Fruit fly (Drosophila melanogaster): ENCODE data around the gene CG34283.
A peak's percentile ranks its signal among the peaks of the same experiment; 100 is the strongest.

Gene CG34283

DNA sequence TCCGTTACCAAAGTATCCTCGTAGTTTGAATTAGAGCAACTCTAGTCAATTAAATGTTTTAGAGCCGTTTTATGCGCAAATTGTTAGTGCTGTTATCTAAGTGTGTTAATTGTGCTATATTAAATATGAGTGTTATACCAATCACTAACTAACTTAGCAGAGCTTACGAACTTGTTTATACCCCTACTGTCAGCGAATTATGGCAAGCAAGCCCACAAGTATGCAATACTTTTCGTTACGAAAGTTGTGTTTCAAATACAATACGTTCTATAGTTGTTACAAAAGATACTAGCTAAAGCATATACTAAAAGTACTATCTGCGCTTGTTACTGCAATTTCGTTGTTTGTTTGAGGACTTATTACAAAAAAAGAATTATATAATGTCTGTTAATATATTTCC, 8.9 kb upstream of the CG34283 start:
- TF ChIP-seq gl (tag; optimal IDR thresholded peaks at IDR 0.05) (no peak), CG12605 (GFP tag; IDR thresholded peaks at IDR 0.05) (no peak), Snoo (tag; optimal IDR thresholded peaks at IDR 0.05) (no peak), EcR (GFP tag; optimal IDR thresholded peaks at IDR 0.05) (no peak), fd96Ca (GFP tag; IDR thresholded peaks at IDR 0.05) (no peak), rn (GFP tag; IDR thresholded peaks at IDR 0.05) (no peak), Pif1B (GFP tag; optimal IDR thresholded peaks at IDR 0.05) (no peak), CG17806 (tag; optimal IDR thresholded peaks at IDR 0.05) (no peak), CG4496 (GFP tag; IDR thresholded peaks at IDR 0.05) (no peak), CG10348 (GFP tag; IDR thresholded peaks at IDR 0.05) (no peak), CG15710 (tag; optimal IDR thresholded peaks at IDR 0.05) (no peak), CG8301 (tag; optimal IDR thresholded peaks at IDR 0.05) (no peak), CG9948 (tag; optimal IDR thresholded peaks at IDR 0.05) (no peak), Ets98B (GFP tag; IDR thresholded peaks at IDR 0.05) (no peak), CG8159 (tag; optimal IDR thresholded peaks at IDR 0.05) (no peak), CG34367 (tag; optimal IDR thresholded peaks at IDR 0.05) (no peak)

DNA sequence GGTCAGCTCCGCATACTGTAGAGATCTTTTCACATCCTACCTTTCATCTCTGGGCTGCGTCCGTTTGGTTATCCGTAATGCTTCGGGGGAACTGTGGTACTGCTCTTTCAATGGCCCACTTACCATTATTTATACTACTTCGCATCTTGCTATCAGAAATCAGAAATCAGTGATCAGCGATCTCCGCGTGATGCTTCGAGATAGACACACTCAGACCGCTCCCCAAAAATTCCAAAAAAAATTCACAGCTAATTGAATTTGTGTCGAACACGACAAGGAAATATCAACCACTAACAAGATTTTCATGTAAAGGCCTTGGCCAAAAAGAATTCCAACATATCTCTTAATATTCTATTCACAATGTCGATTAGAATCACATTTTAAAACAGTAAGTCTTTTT, 6.0 kb upstream of the CG34283 start, which contains the start of gene CG7715:
TSS of gene CG7715 (minus strand) at position 101 of the 400 bp plus-strand sequence.
- TF ChIP-seq CG17806 (tag; optimal IDR thresholded peaks at IDR 0.05) (no peak), D1 (tag; optimal IDR thresholded peaks at IDR 0.05) (no peak), gl (tag; optimal IDR thresholded peaks at IDR 0.05) (no peak), CG14655 (GFP tag; optimal IDR thresholded peaks at IDR 0.05) (no peak)

DNA sequence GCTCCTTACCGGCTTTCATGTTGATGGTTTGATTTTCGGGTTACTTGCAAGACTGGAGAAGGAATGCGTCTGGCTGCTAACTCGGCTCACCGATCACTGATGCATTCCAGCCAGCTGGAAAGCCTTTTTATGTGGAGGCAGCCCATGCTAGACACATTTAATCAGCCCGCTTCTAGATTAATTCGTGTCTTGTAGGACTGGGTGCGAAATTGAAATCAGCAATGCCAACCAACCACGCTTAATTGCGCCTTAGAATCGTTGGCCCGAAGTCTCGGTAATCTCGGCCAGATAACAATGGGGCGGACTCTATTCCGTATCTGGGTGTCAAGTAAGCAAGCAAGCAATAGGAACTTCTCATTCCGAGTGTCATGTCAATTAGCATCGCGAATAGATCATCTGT, 3.9 kb upstream of the CG34283 start, which contains the start of gene CG7714:
TSS of gene CG7714 (minus strand) at position 101 of the 400 bp plus-strand sequence.
- TF ChIP-seq CG4496 (GFP tag; IDR thresholded peaks at IDR 0.05): no peak

DNA sequence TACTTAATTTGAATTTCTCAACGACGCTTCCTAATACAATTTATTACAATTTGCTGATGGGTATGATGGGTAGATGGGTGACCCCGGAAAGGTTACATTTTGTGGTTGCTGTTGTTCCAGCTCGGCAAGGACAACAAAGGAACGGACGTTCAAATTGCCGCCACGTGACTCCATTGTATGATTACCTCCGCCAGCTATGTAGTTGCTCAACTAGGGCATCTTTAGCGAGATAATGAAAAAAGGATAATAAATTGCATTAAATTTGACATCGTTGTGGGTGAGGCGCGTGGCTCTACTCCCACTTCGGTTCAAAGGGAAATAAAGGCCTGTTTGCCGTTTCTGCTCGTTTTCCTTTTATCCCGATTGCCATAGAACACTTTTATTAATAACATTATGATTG, 1.0 kb downstream of the CG34283 start:
- TF ChIP-seq D1 (tag; optimal IDR thresholded peaks at IDR 0.05): no peak
- TF ChIP-seq CG10348 (GFP tag; IDR thresholded peaks at IDR 0.05): no peak
- no peak for TF ChIP-seq CG13204 (GFP tag; optimal IDR thresholded peaks at IDR 0.05)
- no peak for TF ChIP-seq gl (tag; optimal IDR thresholded peaks at IDR 0.05)
- no peak for TF ChIP-seq CG32121 (GFP tag; IDR thresholded peaks at IDR 0.05)
- no peak for TF ChIP-seq Pif1B (GFP tag; optimal IDR thresholded peaks at IDR 0.05)
- no peak for TF ChIP-seq CG9948 (tag; optimal IDR thresholded peaks at IDR 0.05)
- TF ChIP-seq Snoo (tag; optimal IDR thresholded peaks at IDR 0.05): no peak
- TF ChIP-seq CG34367 (tag; optimal IDR thresholded peaks at IDR 0.05): no peak
- TF ChIP-seq CG15710 (tag; optimal IDR thresholded peaks at IDR 0.05): no peak
- no peak for TF ChIP-seq CG12605 (GFP tag; IDR thresholded peaks at IDR 0.05)
- TF ChIP-seq CG14655 (GFP tag; optimal IDR thresholded peaks at IDR 0.05): no peak
- no peak for TF ChIP-seq EcR (GFP tag; optimal IDR thresholded peaks at IDR 0.05)
- no peak for TF ChIP-seq Pif1A (GFP tag; optimal IDR thresholded peaks at IDR 0.05)
- TF ChIP-seq fd96Ca (GFP tag; IDR thresholded peaks at IDR 0.05): no peak
- no peak for TF ChIP-seq CG17806 (tag; optimal IDR thresholded peaks at IDR 0.05)
- TF ChIP-seq CG8301 (tag; optimal IDR thresholded peaks at IDR 0.05): no peak

DNA sequence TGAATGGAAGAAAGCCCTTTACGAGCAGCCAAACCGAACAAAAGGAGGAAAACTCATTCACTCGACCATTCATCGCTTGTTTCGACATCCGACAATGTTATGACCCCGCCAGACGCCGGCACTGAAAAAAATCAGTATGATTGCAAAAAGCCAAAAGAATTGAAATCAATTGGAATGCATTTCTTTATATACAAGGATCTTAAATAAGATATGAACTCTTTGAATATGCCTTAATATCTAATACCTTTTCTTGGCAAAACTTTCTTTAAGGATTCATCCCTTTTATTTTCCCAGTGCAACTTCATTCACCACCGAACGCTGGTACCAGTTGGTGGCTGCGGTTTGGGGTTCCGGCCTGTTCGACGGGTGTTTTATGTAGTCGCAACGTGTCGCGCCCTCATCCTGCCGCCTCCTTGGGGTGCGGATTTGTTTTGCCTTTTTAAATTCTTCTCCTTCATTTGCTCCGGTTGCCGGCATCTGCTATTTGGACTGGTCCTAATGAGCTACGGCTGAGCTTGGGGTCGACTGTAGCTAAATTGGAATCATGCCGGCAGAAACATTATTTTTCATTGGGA, 2.5 kb downstream of the CG34283 start:
- TF ChIP-seq Ets98B (GFP tag; IDR thresholded peaks at IDR 0.05): no peak
- TF ChIP-seq CG34367 (tag; optimal IDR thresholded peaks at IDR 0.05): peak; percentile 37
- TF ChIP-seq CG14655 (GFP tag; optimal IDR thresholded peaks at IDR 0.05): peak; percentile 42
- no peak for TF ChIP-seq CG17806 (tag; optimal IDR thresholded peaks at IDR 0.05)
- peak; percentile 53 for TF ChIP-seq Pif1A (GFP tag; optimal IDR thresholded peaks at IDR 0.05)
- no peak for TF ChIP-seq CG32121 (GFP tag; IDR thresholded peaks at IDR 0.05)
- no peak for TF ChIP-seq EcR (GFP tag; optimal IDR thresholded peaks at IDR 0.05)
- TF ChIP-seq CG4496 (GFP tag; IDR thresholded peaks at IDR 0.05): no peak
- TF ChIP-seq CG8159 (tag; optimal IDR thresholded peaks at IDR 0.05): peak; percentile 79
- TF ChIP-seq CG13204 (GFP tag; optimal IDR thresholded peaks at IDR 0.05): peak; percentile 9
- no peak for TF ChIP-seq Snoo (tag; optimal IDR thresholded peaks at IDR 0.05)
- no peak for TF ChIP-seq D1 (tag; optimal IDR thresholded peaks at IDR 0.05)
- TF ChIP-seq rn (GFP tag; IDR thresholded peaks at IDR 0.05): no peak
- TF ChIP-seq fd96Ca (GFP tag; IDR thresholded peaks at IDR 0.05): no peak; the same call in 2 of the 3 replicates
- no peak for TF ChIP-seq CG10348 (GFP tag; IDR thresholded peaks at IDR 0.05)
- peak; percentile 73 for TF ChIP-seq CG15710 (tag; optimal IDR thresholded peaks at IDR 0.05)
- TF ChIP-seq CG9948 (tag; optimal IDR thresholded peaks at IDR 0.05): no peak
- no peak for TF ChIP-seq CG8301 (tag; optimal IDR thresholded peaks at IDR 0.05)
- no peak; the same call in 1 of the 2 replicates for TF ChIP-seq CG12605 (GFP tag; IDR thresholded peaks at IDR 0.05)
- peak; percentile 41 for TF ChIP-seq gl (tag; optimal IDR thresholded peaks at IDR 0.05)
- TF ChIP-seq Pif1B (GFP tag; optimal IDR thresholded peaks at IDR 0.05): peak; percentile 43

DNA sequence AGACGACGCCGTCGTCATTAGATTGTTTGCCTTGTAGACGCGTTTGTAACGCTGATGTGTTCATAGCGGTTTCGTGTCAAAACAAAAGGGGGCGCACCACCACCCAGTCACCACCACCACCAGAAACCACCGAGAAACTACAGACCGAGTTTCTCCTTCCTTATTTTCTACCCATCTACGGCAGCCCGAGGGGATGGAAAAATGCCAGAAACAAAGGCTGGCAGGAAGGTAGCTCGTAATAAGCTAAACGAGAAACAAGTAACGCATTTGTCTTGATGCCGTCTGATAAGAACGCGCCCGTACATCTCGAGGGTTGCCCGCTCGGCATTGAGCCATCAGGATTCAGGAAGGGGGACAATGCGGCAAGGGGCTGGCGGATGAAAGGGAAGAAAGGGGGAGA, 14.9 kb downstream of the CG34283 start:
- TF ChIP-seq Pif1B (GFP tag; optimal IDR thresholded peaks at IDR 0.05): no peak
- TF ChIP-seq D1 (tag; optimal IDR thresholded peaks at IDR 0.05): no peak
- no peak for TF ChIP-seq CG8301 (tag; optimal IDR thresholded peaks at IDR 0.05)
- TF ChIP-seq CG34367 (tag; optimal IDR thresholded peaks at IDR 0.05): no peak
- no peak for TF ChIP-seq CG4496 (GFP tag; IDR thresholded peaks at IDR 0.05)
- no peak for TF ChIP-seq gl (tag; optimal IDR thresholded peaks at IDR 0.05)

DNA sequence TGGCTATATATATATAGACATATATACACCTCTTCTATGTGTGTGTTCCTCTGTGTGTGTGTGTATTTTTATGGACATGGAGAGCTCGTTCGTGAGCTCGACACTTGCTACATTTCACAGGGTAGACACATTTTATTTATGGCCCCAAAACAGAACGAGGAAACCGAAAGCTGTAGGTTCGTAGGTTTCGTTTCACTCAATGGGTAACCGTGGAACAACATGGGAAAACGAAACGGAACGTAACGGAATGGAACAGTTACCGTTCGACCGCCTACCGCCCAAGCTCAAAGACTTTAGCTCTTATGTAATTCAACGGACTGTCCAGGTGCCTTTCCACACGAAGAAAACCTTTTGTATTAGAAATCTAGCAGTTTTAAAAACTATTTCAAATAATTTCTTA, 16.1 kb downstream of the CG34283 start:
- TF ChIP-seq CG4496 (GFP tag; IDR thresholded peaks at IDR 0.05) (no peak), D1 (tag; optimal IDR thresholded peaks at IDR 0.05) (no peak), gl (tag; optimal IDR thresholded peaks at IDR 0.05) (no peak), CG8159 (tag; optimal IDR thresholded peaks at IDR 0.05) (no peak), CG15710 (tag; optimal IDR thresholded peaks at IDR 0.05) (no peak), Ets98B (GFP tag; IDR thresholded peaks at IDR 0.05) (no peak), CG32121 (GFP tag; IDR thresholded peaks at IDR 0.05) (no peak)
